Fruit fly (Drosophila melanogaster): Measurements from ENCODE around the gene CG10077.

CG10077 gene

DNA sequence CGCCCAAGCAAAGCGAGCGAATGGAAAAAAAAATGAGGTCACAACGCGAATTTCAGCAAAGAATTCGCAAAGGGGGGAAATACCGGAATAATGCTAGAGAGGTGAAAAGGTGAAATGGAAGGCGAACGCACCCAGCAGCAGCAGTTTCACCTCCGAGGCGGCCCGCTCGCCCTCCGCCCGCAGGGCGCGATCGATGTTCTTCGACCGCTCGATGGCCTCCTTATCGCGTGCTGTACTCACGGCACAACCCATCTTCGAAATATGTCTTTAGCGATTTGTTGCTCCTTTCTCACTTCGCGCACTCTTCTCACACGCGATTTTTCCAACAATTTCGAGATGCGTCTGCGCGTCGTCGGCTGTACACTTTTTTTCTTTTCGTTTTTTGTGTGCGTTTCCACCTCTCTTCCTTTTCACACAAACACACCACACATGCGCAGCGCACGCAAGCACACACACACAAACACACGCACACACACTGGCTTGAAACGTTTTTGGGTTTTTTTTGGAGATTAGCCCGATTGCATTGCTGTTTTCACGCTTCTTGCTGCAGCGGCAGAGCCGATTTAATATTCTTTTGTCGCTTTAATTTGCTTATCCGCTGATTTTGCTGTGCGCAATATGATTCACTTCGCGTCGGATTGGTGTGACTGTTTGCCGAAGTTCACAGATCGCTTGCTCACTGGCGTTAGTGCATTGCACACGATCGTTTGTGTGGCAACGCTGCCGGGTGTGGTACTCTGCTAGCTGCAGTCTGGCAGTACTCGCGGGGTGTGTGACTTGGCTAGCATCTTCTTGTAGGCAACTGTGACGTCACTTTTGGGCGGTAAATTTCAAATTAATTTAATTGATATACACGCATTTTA lies 23.9 kb upstream of the CG10077 start, which contains the start of gene Galphai (continued):
- TF ChIP-seq Dad (GFP tag; optimal IDR thresholded peaks at IDR 0.05) (peak; percentile 29), CG3281 (GFP tag; optimal IDR thresholded peaks at IDR 0.05) (peak; percentile 7), ro (GFP tag; IDR thresholded peaks at IDR 0.05) (no peak), bcd (GFP tag; optimal IDR thresholded peaks at IDR 0.05) (peak; percentile 1), crol (GFP tag; IDR thresholded peaks at IDR 0.05) (peak; percentile 68; the same call in 1 of the 2 replicates), CG7372 (GFP tag; IDR thresholded peaks at IDR 0.05) (no peak), nerfin-2 (GFP tag; IDR thresholded peaks at IDR 0.05; ENCODE audit: partially characterized antibody) (no peak)

dm6 chr3L:6978757-6979386 lies 23.2 kb upstream of the CG10077 start:
- TF ChIP-seq CG6689 (GFP tag; IDR thresholded peaks at IDR 0.05) (no peak), insv (GFP tag; optimal IDR thresholded peaks at IDR 0.05) (no peak), MESR4 (GFP tag; optimal IDR thresholded peaks at IDR 0.05) (no peak), CG13296 (GFP tag; optimal IDR thresholded peaks at IDR 0.05) (no peak), esg (GFP tag; conservative IDR thresholded peaks at IDR 0.05) (no peak), tna (GFP tag; IDR thresholded peaks at IDR 0.05; ENCODE audit: partially characterized antibody) (no peak), CG15601 (tag; optimal IDR thresholded peaks at IDR 0.05) (peak; percentile 94), ERR (GFP tag; optimal IDR thresholded peaks at IDR 0.05) (no peak), Gug (GFP tag; IDR thresholded peaks at IDR 0.05) (no peak), Usf (GFP tag; optimal IDR thresholded peaks at IDR 0.05) (no peak), NfI (GFP tag; optimal IDR thresholded peaks at IDR 0.05) (no peak), NC2β (GFP tag; optimal IDR thresholded peaks at IDR 0.05) (no peak), Mrtf (GFP tag; IDR thresholded peaks at IDR 0.05) (no peak), fu2 (GFP tag; optimal IDR thresholded peaks at IDR 0.05) (no peak), Stat92E (GFP tag; optimal IDR thresholded peaks at IDR 0.05) (peak in 1 of 3 experiments; percentile 20), eve (GFP tag; optimal IDR thresholded peaks at IDR 0.05) (peak in 1 of 2 experiments; percentile 61), ci (GFP tag; IDR thresholded peaks at IDR 0.05) (no peak), CG18764 (GFP tag; optimal IDR thresholded peaks at IDR 0.05) (no peak), CG32772 (GFP tag; IDR thresholded peaks at IDR 0.05) (0 out of 2 replicates have a peak, but pooled peaks have one; percentile 6), wor (GFP tag; IDR thresholded peaks at IDR 0.05) (no peak), gem (tag; optimal IDR thresholded peaks at IDR 0.05) (peak; percentile 8), CG1024 (GFP tag; IDR thresholded peaks at IDR 0.05) (no peak), Hr78 (GFP tag; optimal IDR thresholded peaks at IDR 0.05) (no peak), ftz-f1 (GFP tag; optimal IDR thresholded peaks at IDR 0.05) (no peak), Dbx (GFP tag; IDR thresholded peaks at IDR 0.05) (no peak), CG13775 (GFP tag; optimal IDR thresholded peaks at IDR 0.05) (no peak), nom (GFP tag; optimal IDR thresholded peaks at IDR 0.05) (no peak), PHDP (tag; optimal IDR thresholded peaks at IDR 0.05) (no peak), dysf (GFP tag; IDR thresholded peaks at IDR 0.05) (no peak), CG17612 (GFP tag; IDR thresholded peaks at IDR 0.05) (no peak), Xrp1 (GFP tag; IDR thresholded peaks at IDR 0.05) (peak; percentile 29; the same call in 1 of the 2 replicates), Pdp1 (GFP tag; optimal IDR thresholded peaks at IDR 0.05) (peak in 1 of 2 experiments; percentile 95), gfzf (GFP tag; optimal IDR thresholded peaks at IDR 0.05) (no peak), Meics (GFP tag; optimal IDR thresholded peaks at IDR 0.05) (no peak), kah (GFP tag; optimal IDR thresholded peaks at IDR 0.05) (peak; percentile 81), CG2875 (GFP tag; optimal IDR thresholded peaks at IDR 0.05) (no peak), CG18619 (GFP tag; optimal IDR thresholded peaks at IDR 0.05) (no peak), Spps (tag; optimal IDR thresholded peaks at IDR 0.05) (no peak), onecut (GFP tag; IDR thresholded peaks at IDR 0.05) (no peak)

Data from whole organism, embryonic.